Worm (Caenorhabditis elegans) whole organism, L4 larva: ENCODE data around the gene talp-3.

Experiments
- F26F4.8 ChIP-seq: fragments of 200-800 bp; sonication (Bioruptor generic); conservative IDR thresholded peaks from 2 replicates; pipeline ENCODE4 v1.3.6; 2022; ENCODE audit warnings: missing genetic modification characterization, missing compliant biosample characterization
- Y75B8A.6 ChIP-seq: fragments of 200-800 bp; sonication (Bioruptor generic); IDR thresholded peaks from 2 replicates; pipeline ENCODE4 v1.3.6; 2022; ENCODE audit warnings: missing genetic modification reagents, missing genetic modification characterization, missing compliant biosample characterization
- attf-4 ChIP-seq: sonication (generic microtip); optimal IDR thresholded peaks from 3 replicates; lab custom pipeline; 2017; ENCODE audit warnings: missing biosample characterization, missing genetic modification characterization
- fkh-10 ChIP-seq: fragments of 150-350 bp; optimal IDR thresholded peaks from 2 replicates; lab custom pipeline; 2014; ENCODE audit warnings: missing biosample characterization, missing genetic modification reagents, missing genetic modification characterization
- gei-8 ChIP-seq: fragments of 200-800 bp; sonication (Bioruptor generic); optimal IDR thresholded peaks from 2 replicates; lab custom pipeline; 2018; ENCODE audit warnings: mild to moderate bottlenecking, missing genetic modification characterization, missing compliant biosample characterization
- lin-15B ChIP-seq: fragments of 150-350 bp; sonication (generic microtip); optimal IDR thresholded peaks from 3 replicates; lab custom pipeline; 2014; ENCODE audit warnings: missing biosample characterization, missing genetic modification characterization
- nhr-25 ChIP-seq: sonication (generic microtip); optimal IDR thresholded peaks from 2 replicates; lab custom pipeline; 2017; ENCODE audit warnings: missing genetic modification characterization, mild to moderate bottlenecking, missing compliant biosample characterization, antibody characterized with exemption, moderate library complexity, borderline replicate concordance; ENCODE audit not compliant: insufficient read depth
- nhr-77 ChIP-seq: fragments of 150-350 bp; optimal IDR thresholded peaks from 2 replicates; lab custom pipeline; 2014; ENCODE audit warnings: missing biosample characterization, missing genetic modification characterization
- pha-4 ChIP-seq, 2 experiments: fragments of 150-350 bp in 1 of 2; fragments of 200-800 bp in 1 of 2; sonication (Bioruptor generic) in 1 of 2; IDR thresholded peaks in 1 of 2; optimal IDR thresholded peaks in 1 of 2; 2 replicates each; pipeline versions ENCODE4 v1.3.6 to Lab custom; 2014 to 2022; ENCODE audit warnings: missing genetic modification characterization in 2 of 2, missing genetic modification reagents in 2 of 2, missing biosample characterization in 1 of 2, missing compliant biosample characterization in 1 of 2
- php-3 ChIP-seq: fragments of 200-800 bp; sonication (Bioruptor generic); IDR thresholded peaks from 2 replicates; pipeline ENCODE4 v1.3.6; 2022; ENCODE audit warnings: missing genetic modification reagents, missing genetic modification characterization, missing compliant biosample characterization
- set-16 ChIP-seq: fragments of 200-800 bp; sonication (Bioruptor generic); IDR thresholded peaks from 2 replicates; pipeline ENCODE4 v1.3.6; 2022; ENCODE audit warnings: missing genetic modification reagents, missing genetic modification characterization, missing compliant biosample characterization
- snpc-1.2 ChIP-seq: fragments of 200-800 bp; sonication (Bioruptor generic); IDR thresholded peaks from 2 replicates; pipeline ENCODE4 v1.3.6; 2022; ENCODE audit warnings: missing genetic modification reagents, missing genetic modification characterization, missing compliant biosample characterization
- snpc-4 ChIP-seq: fragments of 150-350 bp; optimal IDR thresholded peaks from 2 replicates; lab custom pipeline; 2014; ENCODE audit warnings: missing biosample characterization, missing genetic modification characterization
- unc-62 ChIP-seq, 3 experiments: fragments of 150-350 bp in 1 of 3; sonication (generic microtip); optimal IDR thresholded peaks in 2 of 3; peaks in 1 of 3; 1 replicate in 1 of 3; 2 replicates in 2 of 3; lab custom pipeline; 2014 to 2017; ENCODE audit warnings: missing biosample characterization in 3 of 3, missing genetic modification characterization in 3 of 3, missing genetic modification reagents in 3 of 3, missing genotype in 1 of 3

- TF ChIP-seq nhr-25: no peak
- no peak for TF ChIP-seq nhr-77 (tag; lab: Kevin White, UChicago)
- no peak for TF ChIP-seq unc-62 (GFP tag; optimal IDR thresholded peaks at IDR 0.05 in 1 of 2; lab: Kevin White, UChicago)
- no peak for TF ChIP-seq unc-62 (tag; optimal IDR thresholded peaks at IDR 0.05; lab: Kevin White, UChicago)
- TF ChIP-seq gei-8 (GFP tag; lab: Kevin White, UChicago): no peak
- no peak for TF ChIP-seq snpc-4 (tag; lab: Kevin White, UChicago)
- no peak for TF ChIP-seq php-3 (GFP tag; lab: Robert Waterston, UW)
- no peak for TF ChIP-seq Y75B8A.6 (GFP tag; lab: Robert Waterston, UW)
- TF ChIP-seq lin-15B (tag; lab: Kevin White, UChicago): no peak
- no peak for TF ChIP-seq attf-4 (tag; lab: Kevin White, UChicago)
- TF ChIP-seq F26F4.8 (GFP tag; lab: Robert Waterston, UW): no peak
- no peak for TF ChIP-seq set-16
- TF ChIP-seq fkh-10 (GFP tag; lab: Kevin White, UChicago): no peak
- TF ChIP-seq snpc-1.2 (GFP tag; lab: Robert Waterston, UW): peak; percentile 45; the same call in 1 of the 2 replicates
- no peak for TF ChIP-seq pha-4 (GFP tag; IDR thresholded peaks at IDR 0.05; lab: Robert Waterston, UW)
- TF ChIP-seq pha-4 (tag; optimal IDR thresholded peaks at IDR 0.05; lab: Kevin White, UChicago): no peak
Observed at ce11 chrIV:14687716-14688115, 34.5 kb upstream of the talp-3 start.
